Fruit fly (Drosophila melanogaster) whole organism, prepupa: ENCODE measurements around the gene CG14024.

Source experiments
- Blimp-1 ChIP-seq: fragments of 200-800 bp; sonication (Bioruptor generic); optimal IDR thresholded peaks from 3 replicates; lab custom pipeline; 2017; ENCODE audit warnings: missing biosample characterization, missing genetic modification characterization, mild to moderate bottlenecking, moderate library complexity, missing genetic modification reagents
- CG10631 ChIP-seq: fragments of 200-800 bp; sonication (Bioruptor generic); optimal IDR thresholded peaks from 2 replicates; lab custom pipeline; 2016; ENCODE audit warnings: missing biosample characterization, missing genetic modification characterization
- CG10669 ChIP-seq: fragments of 200-800 bp; sonication (Bioruptor generic); optimal IDR thresholded peaks from 3 replicates; lab custom pipeline; 2018; ENCODE audit warnings: missing biosample characterization, mild to moderate bottlenecking, missing genetic modification characterization, moderate library complexity
- CG11294 ChIP-seq: fragments of 200-800 bp; sonication (Bioruptor generic); IDR thresholded peaks from 2 replicates; pipeline ENCODE4 v1.3.6; 2022; ENCODE audit warnings: missing biosample characterization, missing genetic modification characterization
- CG11762 ChIP-seq: fragments of 200-800 bp; sonication (Bioruptor generic); optimal IDR thresholded peaks from 3 replicates; lab custom pipeline; 2016; ENCODE audit warnings: missing biosample characterization, missing genetic modification characterization; ENCODE audit not compliant: insufficient read depth
- CG15336 ChIP-seq: fragments of 200-800 bp; sonication (Bioruptor generic); IDR thresholded peaks from 2 replicates; pipeline ENCODE4 v1.3.6; 2022; ENCODE audit warnings: missing biosample characterization, missing genetic modification characterization
- CG1621 ChIP-seq: fragments of 200-800 bp; sonication (Bioruptor generic); optimal IDR thresholded peaks from 3 replicates; lab custom pipeline; 2018; ENCODE audit warnings: missing biosample characterization, mild to moderate bottlenecking, missing genetic modification characterization
- CG16779 ChIP-seq: fragments of 200-800 bp; sonication (Bioruptor generic); optimal IDR thresholded peaks from 3 replicates; lab custom pipeline; 2017; ENCODE audit warnings: missing biosample characterization, mild to moderate bottlenecking, missing genetic modification characterization
- CG3032 ChIP-seq: fragments of 200-800 bp; optimal IDR thresholded peaks from 2 replicates; lab custom pipeline; 2019; ENCODE audit warnings: missing biosample characterization, mild to moderate bottlenecking, missing genetic modification characterization, moderate library complexity
- CG31627 ChIP-seq: fragments of 200-800 bp; sonication (Bioruptor generic); optimal IDR thresholded peaks from 3 replicates; lab custom pipeline; 2016; ENCODE audit warnings: missing biosample characterization, missing genetic modification characterization
- CG3919 ChIP-seq: fragments of 200-800 bp; sonication (Bioruptor generic); optimal IDR thresholded peaks from 3 replicates; lab custom pipeline; 2016; ENCODE audit warnings: missing biosample characterization, missing genetic modification characterization
- CG6163 ChIP-seq: fragments of 200-800 bp; sonication (Bioruptor generic); IDR thresholded peaks from 3 replicates; pipeline ENCODE4 v1.3.6; 2022; ENCODE audit warnings: missing biosample characterization, missing genetic modification characterization
- CG6276 ChIP-seq: fragments of 200-800 bp; sonication (Bioruptor generic); optimal IDR thresholded peaks from 2 replicates; lab custom pipeline; 2017; ENCODE audit warnings: missing biosample characterization, mild to moderate bottlenecking, missing genetic modification characterization
- CG6808 ChIP-seq: fragments of 200-800 bp; sonication (Bioruptor generic); optimal IDR thresholded peaks from 3 replicates; lab custom pipeline; 2017; ENCODE audit warnings: missing biosample characterization, missing genetic modification characterization, mild to moderate bottlenecking, moderate library complexity, missing genetic modification reagents
- CG7368 ChIP-seq: fragments of 200-800 bp; sonication (Bioruptor generic); optimal IDR thresholded peaks from 3 replicates; lab custom pipeline; 2016; ENCODE audit warnings: missing biosample characterization, missing genetic modification characterization
- CG8119 ChIP-seq: fragments of 200-800 bp; sonication (Bioruptor generic); IDR thresholded peaks from 3 replicates; pipeline ENCODE4 v1.3.6; 2022; ENCODE audit warnings: missing biosample characterization, missing genetic modification characterization
- CG8632 ChIP-seq: fragments of 200-800 bp; sonication (Bioruptor generic); optimal IDR thresholded peaks from 3 replicates; lab custom pipeline; 2016; ENCODE audit warnings: missing biosample characterization, missing genetic modification characterization
- CG9139 ChIP-seq: fragments of 200-800 bp; sonication (Bioruptor generic); optimal IDR thresholded peaks from 3 replicates; lab custom pipeline; 2017; ENCODE audit warnings: missing biosample characterization, mild to moderate bottlenecking, missing genetic modification characterization
- Eip78C ChIP-seq: fragments of 200-800 bp; sonication (Bioruptor generic); peaks from one replicate; lab custom pipeline; 2016; ENCODE audit warnings: missing biosample characterization, missing genetic modification characterization
- Ets21C ChIP-seq: fragments of 200-800 bp; sonication (Bioruptor generic); optimal IDR thresholded peaks from 3 replicates; lab custom pipeline; 2016; ENCODE audit warnings: missing biosample characterization, missing genetic modification characterization
- Ets96B ChIP-seq: fragments of 200-800 bp; optimal IDR thresholded peaks from 2 replicates; lab custom pipeline; 2019; ENCODE audit warnings: missing biosample characterization, mild to moderate bottlenecking, missing genetic modification characterization, moderate library complexity
- Gug ChIP-seq: fragments of 200-800 bp; sonication (Bioruptor generic); IDR thresholded peaks from 2 replicates; pipeline ENCODE4 v1.3.6; 2022; ENCODE audit warnings: missing biosample characterization, missing genetic modification characterization
- Hr39 ChIP-seq: fragments of 200-800 bp; sonication (Bioruptor generic); optimal IDR thresholded peaks from 2 replicates; lab custom pipeline; 2016; ENCODE audit warnings: missing biosample characterization, missing genetic modification characterization
- Hr4 ChIP-seq: fragments of 200-800 bp; sonication (Bioruptor generic); optimal IDR thresholded peaks from 3 replicates; lab custom pipeline; 2016; ENCODE audit warnings: missing biosample characterization, missing genetic modification characterization
- Lpt ChIP-seq: fragments of 200-800 bp; sonication (Bioruptor generic); optimal IDR thresholded peaks from 3 replicates; lab custom pipeline; 2016; ENCODE audit warnings: missing biosample characterization, missing genetic modification characterization
- Met ChIP-seq: fragments of 200-800 bp; sonication (Bioruptor generic); optimal IDR thresholded peaks from 3 replicates; lab custom pipeline; 2016; ENCODE audit warnings: missing biosample characterization, missing genetic modification characterization
- Smox ChIP-seq: fragments of 200-800 bp; sonication (Bioruptor generic); optimal IDR thresholded peaks from 3 replicates; lab custom pipeline; 2016; ENCODE audit warnings: missing biosample characterization, missing genetic modification characterization
- Sox14 ChIP-seq: fragments of 200-800 bp; sonication (Bioruptor generic); optimal IDR thresholded peaks from 3 replicates; lab custom pipeline; 2016; ENCODE audit warnings: missing biosample characterization, missing genetic modification characterization
- Sox15 ChIP-seq: fragments of 200-800 bp; sonication (Bioruptor generic); optimal IDR thresholded peaks from 3 replicates; lab custom pipeline; 2016; ENCODE audit warnings: missing biosample characterization, missing genetic modification characterization
- achi ChIP-seq: fragments of 200-800 bp; sonication (Bioruptor generic); optimal IDR thresholded peaks from 3 replicates; lab custom pipeline; 2016; ENCODE audit warnings: missing biosample characterization, missing genetic modification characterization
- acj6 ChIP-seq: fragments of 200-800 bp; sonication (Bioruptor generic); optimal IDR thresholded peaks from 3 replicates; lab custom pipeline; 2016; ENCODE audit warnings: missing biosample characterization, missing genetic modification characterization
- cyc ChIP-seq: fragments of 200-800 bp; sonication (Bioruptor generic); optimal IDR thresholded peaks from 3 replicates; lab custom pipeline; 2016; ENCODE audit warnings: missing biosample characterization, missing genetic modification characterization
- dac ChIP-seq: fragments of 200-800 bp; sonication (Bioruptor generic); optimal IDR thresholded peaks from 2 replicates; lab custom pipeline; 2017; ENCODE audit warnings: missing biosample characterization, mild to moderate bottlenecking, missing genetic modification characterization
- dsx ChIP-seq: fragments of 200-800 bp; optimal IDR thresholded peaks from 3 replicates; lab custom pipeline; 2019; ENCODE audit warnings: missing biosample characterization, mild to moderate bottlenecking, missing genetic modification characterization, moderate library complexity; ENCODE audit not compliant: poor library complexity, severe bottlenecking
- esn ChIP-seq: fragments of 200-800 bp; sonication (Bioruptor generic); optimal IDR thresholded peaks from 2 replicates; lab custom pipeline; 2016; ENCODE audit warnings: missing biosample characterization, mild to moderate bottlenecking, missing genetic modification characterization, moderate library complexity
- fd59A ChIP-seq: fragments of 200-800 bp; sonication (Bioruptor generic); optimal IDR thresholded peaks from 2 replicates; lab custom pipeline; 2017; ENCODE audit warnings: missing biosample characterization, mild to moderate bottlenecking, missing genetic modification characterization, missing genetic modification reagents
- fd85E ChIP-seq: fragments of 200-800 bp; sonication (Bioruptor generic); optimal IDR thresholded peaks from 3 replicates; lab custom pipeline; 2016; ENCODE audit warnings: missing biosample characterization, missing genetic modification characterization
- lz ChIP-seq: fragments of 200-800 bp; sonication (Bioruptor generic); optimal IDR thresholded peaks from 3 replicates; lab custom pipeline; 2016; ENCODE audit warnings: missing biosample characterization, missing genetic modification characterization
- net ChIP-seq: fragments of 200-800 bp; sonication (Bioruptor generic); optimal IDR thresholded peaks from 3 replicates; lab custom pipeline; 2016; ENCODE audit warnings: missing biosample characterization, missing genetic modification characterization
- pdm3 ChIP-seq: fragments of 200-800 bp; sonication (Bioruptor generic); optimal IDR thresholded peaks from 3 replicates; lab custom pipeline; 2016; ENCODE audit warnings: missing biosample characterization, missing genetic modification characterization
- salr ChIP-seq, 2 experiments: fragments of 200-800 bp; sonication (Bioruptor generic); optimal IDR thresholded peaks; 3 replicates each; lab custom pipeline; 2016 to 2018; ENCODE audit warnings: missing biosample characterization in 2 of 2, missing genetic modification characterization in 2 of 2, mild to moderate bottlenecking in 1 of 2
- spab ChIP-seq: fragments of 200-800 bp; sonication (Bioruptor generic); optimal IDR thresholded peaks from 2 replicates; lab custom pipeline; 2017; ENCODE audit warnings: missing biosample characterization, mild to moderate bottlenecking, missing genetic modification characterization, missing genetic modification reagents
- svp ChIP-seq: fragments of 200-800 bp; sonication (Bioruptor generic); peaks from one replicate; lab custom pipeline; 2016; ENCODE audit warnings: missing biosample characterization, missing genetic modification characterization
- topi ChIP-seq: fragments of 200-800 bp; sonication (Bioruptor generic); optimal IDR thresholded peaks from 3 replicates; lab custom pipeline; 2016; ENCODE audit warnings: missing biosample characterization, missing genetic modification characterization
- vri ChIP-seq: fragments of 200-800 bp; sonication (Bioruptor generic); optimal IDR thresholded peaks from 3 replicates; lab custom pipeline; 2016; ENCODE audit warnings: missing biosample characterization, mild to moderate bottlenecking, missing genetic modification characterization

The CG14024 gene

dm6 chr2L:5288262-5288621, 26.5 kb downstream of the CG14024 start (continued):
- TF ChIP-seq CG11762 (GFP tag; lab: Kevin White, UChicago) (no peak), CG31627 (GFP tag; lab: Kevin White, UChicago) (no peak), CG1621 (tag; lab: Kevin White, UChicago) (peak; percentile 74), spab (GFP tag; lab: Kevin White, UChicago) (peak; percentile 79), dac (no peak), CG10631 (peak; percentile 82), dsx (GFP tag; lab: Kevin White, UChicago) (peak; percentile 64), CG15336 (no peak), CG6808 (GFP tag; lab: Kevin White, UChicago) (peak; percentile 80), esn (GFP tag; lab: Kevin White, UChicago) (no peak), Met (GFP tag; lab: Kevin White, UChicago) (no peak), CG10669 (GFP tag; lab: Kevin White, UChicago) (peak; percentile 80), vri (GFP tag; lab: Kevin White, UChicago) (no peak), CG11294 (no peak), pdm3 (peak; percentile 58), Lpt (GFP tag; lab: Kevin White, UChicago) (no peak), CG3032 (tag; lab: Kevin White, UChicago) (peak; percentile 75), fd59A (GFP tag; lab: Kevin White, UChicago) (peak; percentile 84), Eip78C (GFP tag; lab: Kevin White, UChicago) (peak; percentile 88), Hr39 (no peak), salr (GFP tag; optimal IDR thresholded peaks at IDR 0.05; lab: Kevin White, UChicago) (peak in 1 of 2 experiments; percentile 46), Sox14 (GFP tag; lab: Kevin White, UChicago) (no peak), achi (peak; percentile 37)

DNA sequence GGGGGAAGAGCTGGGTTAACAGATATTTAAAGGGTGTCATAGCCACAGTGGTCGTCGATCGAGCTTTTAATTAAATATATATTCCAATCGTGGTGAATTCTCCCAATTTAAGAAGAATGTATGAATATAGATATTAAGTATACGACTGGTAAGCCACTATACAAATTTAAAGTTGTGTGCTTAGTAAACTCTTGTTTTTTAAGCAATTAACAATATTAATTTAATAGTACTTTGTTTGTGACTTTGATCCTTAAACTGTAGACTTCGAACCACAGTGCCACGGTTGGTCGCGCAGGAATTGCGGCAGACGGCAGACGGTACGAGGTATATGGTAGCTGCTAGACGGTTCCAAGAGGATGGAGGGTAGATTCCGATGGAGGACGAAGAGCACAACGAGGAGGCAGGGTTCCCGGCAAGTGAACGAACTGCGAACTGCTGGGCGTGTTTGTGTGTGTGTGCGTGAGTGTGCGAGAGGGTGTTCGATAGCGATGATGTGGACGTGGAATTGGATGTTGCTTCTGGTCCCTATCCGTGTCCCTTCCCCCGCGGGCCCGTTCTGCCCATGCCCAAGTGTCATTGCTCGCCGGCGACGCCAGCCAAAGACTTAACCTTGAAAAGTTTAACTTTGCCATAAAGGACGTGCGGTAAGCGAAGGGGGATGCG, 27.0 kb downstream of the CG14024 start:
- TF ChIP-seq svp (GFP tag; lab: Kevin White, UChicago) (peak; percentile 95), spab (GFP tag; lab: Kevin White, UChicago) (peak; percentile 94), salr (GFP tag; optimal IDR thresholded peaks at IDR 0.05; lab: Kevin White, UChicago) (peak; percentile 62 to 82), fd59A (GFP tag; lab: Kevin White, UChicago) (peak; percentile 96), cyc (peak; percentile 72), dac (no peak), CG11294 (no peak), CG3032 (tag; lab: Kevin White, UChicago) (peak; percentile 97), CG31627 (GFP tag; lab: Kevin White, UChicago) (peak; percentile 66), CG3919 (GFP tag; lab: Kevin White, UChicago) (peak; percentile 87), Eip78C (GFP tag; lab: Kevin White, UChicago) (peak; percentile 98), CG8119 (GFP tag; lab: Robert Waterston, UW) (peak; percentile 79), acj6 (peak; percentile 83), net (GFP tag; lab: Kevin White, UChicago) (peak; percentile 70), CG7368 (GFP tag; lab: Kevin White, UChicago) (peak; percentile 61), Ets96B (tag; lab: Kevin White, UChicago) (peak; percentile 97), Smox (GFP tag; lab: Kevin White, UChicago) (peak; percentile 79), CG15336 (0 out of 2 replicates have a peak, but pooled peaks have one; percentile 53), Sox14 (GFP tag; lab: Kevin White, UChicago) (peak; percentile 88), Ets21C (GFP tag; lab: Kevin White, UChicago) (peak; percentile 62), esn (GFP tag; lab: Kevin White, UChicago) (peak; percentile 88), lz (GFP tag; lab: Kevin White, UChicago) (peak; percentile 80), Sox15 (GFP tag; lab: Kevin White, UChicago) (peak; percentile 80), CG11762 (GFP tag; lab: Kevin White, UChicago) (peak; percentile 68), CG8632 (GFP tag; lab: Kevin White, UChicago) (peak; percentile 85), CG9139 (GFP tag; lab: Kevin White, UChicago) (peak; percentile 94), Blimp-1 (GFP tag; lab: Kevin White, UChicago) (peak; percentile 59), CG1621 (tag; lab: Kevin White, UChicago) (peak; percentile 94), fd85E (GFP tag; lab: Kevin White, UChicago) (peak; percentile 23), CG10631 (peak; percentile 85), CG16779 (peak; percentile 86), CG10669 (GFP tag; lab: Kevin White, UChicago) (peak; percentile 96), achi (peak; percentile 86), CG6808 (GFP tag; lab: Kevin White, UChicago) (peak; percentile 96), CG6276 (peak; percentile 50), Met (GFP tag; lab: Kevin White, UChicago) (peak; percentile 83), Lpt (GFP tag; lab: Kevin White, UChicago) (peak; percentile 37), CG6163 (GFP tag; lab: Robert Waterston, UW) (peak; percentile 74; the same call in 2 of the 3 replicates), Hr4 (GFP tag; lab: Kevin White, UChicago) (peak; percentile 67), vri (GFP tag; lab: Kevin White, UChicago) (no peak), Gug (peak; percentile 24; the same call in 1 of the 2 replicates), pdm3 (peak; percentile 79), topi (GFP tag; lab: Kevin White, UChicago) (peak; percentile 88)
